Worm (Caenorhabditis elegans): ENCODE measurements around the gene srw-83.

srw-83 gene

ce11 chrV:18476090-18476489 lies 49.7 kb downstream of the srw-83 start, which contains the start of gene srh-179:
TSS of gene srh-179 (plus strand) at chrV:18476390.
- no peak for TF ChIP-seq mls-2 (tag; optimal IDR thresholded peaks at IDR 0.05)
- TF ChIP-seq sem-2 (GFP tag; optimal IDR thresholded peaks at IDR 0.05), result no peak
- no peak for TF ChIP-seq zip-8 (tag; optimal IDR thresholded peaks at IDR 0.05)
- no peak for TF ChIP-seq ham-2 (GFP tag; optimal IDR thresholded peaks at IDR 0.05)
- no peak for TF ChIP-seq mep-1 (tag; optimal IDR thresholded peaks at IDR 0.05)
- no peak for TF ChIP-seq flh-1 (GFP tag; optimal IDR thresholded peaks at IDR 0.05)
- TF ChIP-seq ceh-83 (GFP tag; optimal IDR thresholded peaks at IDR 0.05), result no peak
- TF ChIP-seq unc-120 (tag; optimal IDR thresholded peaks at IDR 0.05; ENCODE audit: poor library complexity, severe bottlenecking), result no peak
- no peak for TF ChIP-seq M03D4.4 (tag; optimal IDR thresholded peaks at IDR 0.05)
- no peak for TF ChIP-seq nhr-28 (tag; optimal IDR thresholded peaks at IDR 0.05)
- TF ChIP-seq ceh-39 (tag; optimal IDR thresholded peaks at IDR 0.05), result no peak
- TF ChIP-seq lin-13 (tag; optimal IDR thresholded peaks at IDR 0.05), result no peak
- TF ChIP-seq elt-3 (tag; optimal IDR thresholded peaks at IDR 0.05), result no peak
- no peak for TF ChIP-seq snpc-4 (tag; optimal IDR thresholded peaks at IDR 0.05)
- TF ChIP-seq nhr-76 (tag; optimal IDR thresholded peaks at IDR 0.05), result no peak
- TF ChIP-seq sptf-1 (tag; optimal IDR thresholded peaks at IDR 0.05), result no peak
- TF ChIP-seq nhr-12 (tag; optimal IDR thresholded peaks at IDR 0.05), result no peak
- no peak for TF ChIP-seq nhr-2 (tag; optimal IDR thresholded peaks at IDR 0.05)
- TF ChIP-seq nhr-237 (tag; optimal IDR thresholded peaks at IDR 0.05), result no peak

Data from whole organism, mixed stage, embryonic.